Fruit fly (Drosophila melanogaster) whole organism, embryonic: ENCODE measurements around the gene senju.

Experiments used
- BtbVII ChIP-seq: fragments of 200-800 bp; sonication (Bioruptor generic); optimal IDR thresholded peaks from 3 replicates; lab custom pipeline; 2017; ENCODE audit warnings: missing biosample characterization, mild to moderate bottlenecking, missing genetic modification characterization
- Bteb2 ChIP-seq: fragments of 200-800 bp; sonication (Bioruptor generic); optimal IDR thresholded peaks from 2 replicates; lab custom pipeline; 2016; ENCODE audit warnings: missing biosample characterization, missing genetic modification characterization
- CG10147 ChIP-seq: fragments of 200-800 bp; sonication (Bioruptor generic); optimal IDR thresholded peaks from 2 replicates; lab custom pipeline; 2019; ENCODE audit warnings: missing biosample characterization, mild to moderate bottlenecking, missing genetic modification characterization, moderate library complexity
- CG10209 ChIP-seq: fragments of 200-800 bp; sonication (Bioruptor generic); optimal IDR thresholded peaks from 3 replicates; lab custom pipeline; 2017; ENCODE audit warnings: missing biosample characterization, mild to moderate bottlenecking, missing genetic modification characterization, missing genetic modification reagents
- CG10654 ChIP-seq: fragments of 200-800 bp; sonication (Bioruptor generic); optimal IDR thresholded peaks from 2 replicates; lab custom pipeline; 2016; ENCODE audit warnings: missing biosample characterization, missing genetic modification characterization
- CG13624 ChIP-seq: fragments of 200-800 bp; sonication (Bioruptor generic); optimal IDR thresholded peaks from 2 replicates; lab custom pipeline; 2016; ENCODE audit warnings: missing biosample characterization, missing genetic modification characterization
- CG14965 ChIP-seq: fragments of 200-800 bp; sonication (Bioruptor generic); optimal IDR thresholded peaks from 2 replicates; lab custom pipeline; 2016; ENCODE audit warnings: missing biosample characterization, missing genetic modification characterization, borderline replicate concordance
- CG1529 ChIP-seq: fragments of 200-800 bp; sonication (Bioruptor generic); optimal IDR thresholded peaks from 3 replicates; lab custom pipeline; 2018; ENCODE audit warnings: missing biosample characterization, missing genetic modification characterization
- CG15696 ChIP-seq: fragments of 200-800 bp; sonication (Bioruptor generic); optimal IDR thresholded peaks from 2 replicates; lab custom pipeline; 2019; ENCODE audit warnings: missing biosample characterization, mild to moderate bottlenecking, missing genetic modification characterization, moderate library complexity
- CG17612 ChIP-seq: fragments of 200-800 bp; sonication (Bioruptor generic); IDR thresholded peaks from 2 replicates; pipeline ENCODE4 v1.3.6; 2022; ENCODE audit warnings: missing biosample characterization, missing genetic modification characterization
- CG18619 ChIP-seq: fragments of 200-800 bp; sonication (Bioruptor generic); optimal IDR thresholded peaks from 3 replicates; lab custom pipeline; 2017; ENCODE audit warnings: missing biosample characterization, mild to moderate bottlenecking, missing genetic modification characterization
- CG2129 ChIP-seq: fragments of 200-800 bp; sonication (Bioruptor generic); IDR thresholded peaks from 2 replicates; pipeline ENCODE4 v1.3.6; 2022; ENCODE audit warnings: missing biosample characterization, missing genetic modification characterization; ENCODE audit not compliant: partially characterized antibody
- CG30431 ChIP-seq: fragments of 200-800 bp; sonication (Bioruptor generic); optimal IDR thresholded peaks from 2 replicates; lab custom pipeline; 2017; ENCODE audit warnings: missing biosample characterization, missing genetic modification characterization
- CG3995 ChIP-seq: fragments of 200-800 bp; sonication (Bioruptor generic); optimal IDR thresholded peaks from 3 replicates; lab custom pipeline; 2016; ENCODE audit warnings: missing biosample characterization, missing genetic modification characterization
- CG4282 ChIP-seq: fragments of 200-800 bp; sonication (Bioruptor generic); optimal IDR thresholded peaks from 2 replicates; lab custom pipeline; 2016; ENCODE audit warnings: missing biosample characterization, missing genetic modification characterization
- CG5245 ChIP-seq: fragments of 200-800 bp; sonication (Bioruptor generic); optimal IDR thresholded peaks from 3 replicates; lab custom pipeline; 2016; ENCODE audit warnings: missing biosample characterization, missing genetic modification characterization
- CG7556 ChIP-seq: fragments of 200-800 bp; sonication (Bioruptor generic); optimal IDR thresholded peaks from 2 replicates; lab custom pipeline; 2017; ENCODE audit warnings: missing biosample characterization, mild to moderate bottlenecking, missing genetic modification characterization
- CG8089 ChIP-seq: fragments of 200-800 bp; sonication (Bioruptor generic); optimal IDR thresholded peaks from 3 replicates; lab custom pipeline; 2016; ENCODE audit warnings: missing biosample characterization, missing genetic modification characterization
- CG8388 ChIP-seq: fragments of 200-800 bp; sonication (Bioruptor generic); optimal IDR thresholded peaks from 2 replicates; lab custom pipeline; 2019; ENCODE audit warnings: missing biosample characterization, mild to moderate bottlenecking, missing genetic modification characterization, moderate library complexity
- CHES-1-like ChIP-seq: fragments of 200-800 bp; sonication (Bioruptor generic); optimal IDR thresholded peaks from 2 replicates; lab custom pipeline; 2016; ENCODE audit warnings: missing biosample characterization, missing genetic modification characterization
- Dek ChIP-seq: fragments of 200-800 bp; sonication (Bioruptor generic); optimal IDR thresholded peaks from 3 replicates; lab custom pipeline; 2019; ENCODE audit warnings: missing biosample characterization, mild to moderate bottlenecking, missing genetic modification characterization, moderate library complexity
- Dll ChIP-seq: fragments of 200-800 bp; sonication (Bioruptor generic); IDR thresholded peaks from 4 replicates; pipeline ENCODE4 v1.3.6; 2022; ENCODE audit warnings: missing biosample characterization, missing genetic modification characterization; ENCODE audit not compliant: partially characterized antibody
- Doc2 ChIP-seq: fragments of 200-800 bp; sonication (Bioruptor generic); IDR thresholded peaks from 2 replicates; pipeline ENCODE4 v1.3.6; 2022; ENCODE audit warnings: missing biosample characterization, missing genetic modification characterization
- Dref ChIP-seq: fragments of 200-800 bp; sonication (Bioruptor generic); IDR thresholded peaks from 2 replicates; pipeline ENCODE4 v1.3.6; 2022; ENCODE audit warnings: missing biosample characterization, missing genetic modification characterization
- Lim3 ChIP-seq: fragments of 200-800 bp; sonication (Bioruptor generic); IDR thresholded peaks from 2 replicates; pipeline ENCODE4 v1.3.6; 2022; ENCODE audit warnings: missing biosample characterization, missing genetic modification characterization
- MTF-1 ChIP-seq: fragments of 200-800 bp; sonication (Bioruptor generic); optimal IDR thresholded peaks from 2 replicates; lab custom pipeline; 2018; ENCODE audit warnings: missing biosample characterization, mild to moderate bottlenecking, missing genetic modification characterization, borderline replicate concordance
- NC2α ChIP-seq: fragments of 200-800 bp; sonication (Bioruptor generic); optimal IDR thresholded peaks from 2 replicates; lab custom pipeline; 2016; ENCODE audit warnings: missing biosample characterization, missing genetic modification characterization
- Nf-YA ChIP-seq: fragments of 200-800 bp; sonication (Bioruptor generic); IDR thresholded peaks from 2 replicates; pipeline ENCODE4 v1.3.6; 2022; ENCODE audit warnings: missing biosample characterization, missing genetic modification characterization
- Opbp ChIP-seq: fragments of 200-800 bp; sonication (Bioruptor generic); IDR thresholded peaks from 3 replicates; pipeline ENCODE4 v1.3.6; 2022; ENCODE audit warnings: missing biosample characterization, missing genetic modification characterization; ENCODE audit not compliant: partially characterized antibody
- Scr ChIP-seq: fragments of 200-800 bp; sonication (Bioruptor generic); IDR thresholded peaks from 2 replicates; pipeline ENCODE4 v1.3.6; 2022; ENCODE audit warnings: missing biosample characterization, missing genetic modification characterization; ENCODE audit not compliant: partially characterized antibody
- Side ChIP-seq: fragments of 200-800 bp; sonication (Bioruptor generic); optimal IDR thresholded peaks from 2 replicates; lab custom pipeline; 2016; ENCODE audit warnings: missing biosample characterization, missing genetic modification characterization
- Sox100B ChIP-seq: fragments of 200-800 bp; sonication (Bioruptor generic); optimal IDR thresholded peaks from 3 replicates; lab custom pipeline; 2018; ENCODE audit warnings: missing biosample characterization, mild to moderate bottlenecking, missing genetic modification characterization
- Ssrp ChIP-seq: fragments of 200-800 bp; sonication (Bioruptor generic); optimal IDR thresholded peaks from 2 replicates; lab custom pipeline; 2018; ENCODE audit warnings: missing biosample characterization, mild to moderate bottlenecking, missing genetic modification characterization, moderate library complexity
- ap ChIP-seq: fragments of 200-800 bp; sonication (Bioruptor generic); IDR thresholded peaks from 2 replicates; pipeline ENCODE4 v1.3.6; 2022; ENCODE audit warnings: missing biosample characterization, missing genetic modification characterization
- bab2 ChIP-seq: fragments of 200-800 bp; sonication (Bioruptor generic); optimal IDR thresholded peaks from 2 replicates; lab custom pipeline; 2016; ENCODE audit warnings: missing biosample characterization, missing genetic modification characterization
- crc ChIP-seq: fragments of 200-800 bp; sonication (Bioruptor generic); optimal IDR thresholded peaks from 2 replicates; lab custom pipeline; 2016; ENCODE audit warnings: missing biosample characterization, missing genetic modification characterization
- dmrt11E ChIP-seq: fragments of 200-800 bp; sonication (Bioruptor generic); optimal IDR thresholded peaks from 3 replicates; lab custom pipeline; 2018; ENCODE audit warnings: missing biosample characterization, mild to moderate bottlenecking, missing genetic modification characterization, moderate library complexity
- en ChIP-seq: fragments of 200-800 bp; sonication (Bioruptor generic); optimal IDR thresholded peaks from 2 replicates; lab custom pipeline; 2016; ENCODE audit warnings: missing biosample characterization, missing genetic modification characterization
- fu2 ChIP-seq: fragments of 200-800 bp; sonication (Bioruptor generic); optimal IDR thresholded peaks from 2 replicates; lab custom pipeline; 2016; ENCODE audit warnings: missing biosample characterization, missing genetic modification characterization
- h ChIP-seq: fragments of >200 bp; optimal IDR thresholded peaks from 2 replicates; lab custom pipeline; 2017
- jumu ChIP-seq: fragments of 200-800 bp; sonication (Bioruptor generic); optimal IDR thresholded peaks from 3 replicates; lab custom pipeline; 2016; ENCODE audit warnings: missing biosample characterization, missing genetic modification characterization
- kni ChIP-seq: fragments of 200-800 bp; sonication (Bioruptor generic); optimal IDR thresholded peaks from 3 replicates; lab custom pipeline; 2017; ENCODE audit warnings: mild to moderate bottlenecking, missing biosample characterization, missing genetic modification reagents, missing genetic modification characterization
- nerfin-1 ChIP-seq: fragments of 200-800 bp; sonication (Bioruptor generic); optimal IDR thresholded peaks from 3 replicates; lab custom pipeline; 2019; ENCODE audit warnings: missing biosample characterization, mild to moderate bottlenecking, missing genetic modification characterization, moderate library complexity
- oc ChIP-seq: fragments of 200-800 bp; sonication (Bioruptor generic); optimal IDR thresholded peaks from 2 replicates; lab custom pipeline; 2018; ENCODE audit warnings: missing biosample characterization, mild to moderate bottlenecking, missing genetic modification characterization, moderate library complexity
- repo ChIP-seq: fragments of 200-800 bp; sonication (Bioruptor generic); optimal IDR thresholded peaks from 2 replicates; lab custom pipeline; 2016; ENCODE audit warnings: missing biosample characterization, missing genetic modification characterization
- sens-2 ChIP-seq: fragments of 200-800 bp; sonication (Bioruptor generic); IDR thresholded peaks from 2 replicates; pipeline ENCODE4 v1.3.6; 2022; ENCODE audit warnings: missing biosample characterization, missing genetic modification characterization
- sim ChIP-seq: fragments of 200-800 bp; sonication (Bioruptor generic); IDR thresholded peaks from 2 replicates; pipeline ENCODE4 v1.3.6; 2022; ENCODE audit warnings: missing biosample characterization, missing genetic modification characterization
- slbo ChIP-seq: fragments of 200-800 bp; sonication (Bioruptor generic); IDR thresholded peaks from 2 replicates; pipeline ENCODE4 v1.3.6; 2022; ENCODE audit warnings: missing biosample characterization, missing genetic modification characterization
- tgo ChIP-seq: fragments of 200-800 bp; sonication (Bioruptor generic); IDR thresholded peaks from 3 replicates; pipeline ENCODE4 v1.3.6; 2022; ENCODE audit warnings: missing biosample characterization, missing genetic modification characterization

senju gene

DNA sequence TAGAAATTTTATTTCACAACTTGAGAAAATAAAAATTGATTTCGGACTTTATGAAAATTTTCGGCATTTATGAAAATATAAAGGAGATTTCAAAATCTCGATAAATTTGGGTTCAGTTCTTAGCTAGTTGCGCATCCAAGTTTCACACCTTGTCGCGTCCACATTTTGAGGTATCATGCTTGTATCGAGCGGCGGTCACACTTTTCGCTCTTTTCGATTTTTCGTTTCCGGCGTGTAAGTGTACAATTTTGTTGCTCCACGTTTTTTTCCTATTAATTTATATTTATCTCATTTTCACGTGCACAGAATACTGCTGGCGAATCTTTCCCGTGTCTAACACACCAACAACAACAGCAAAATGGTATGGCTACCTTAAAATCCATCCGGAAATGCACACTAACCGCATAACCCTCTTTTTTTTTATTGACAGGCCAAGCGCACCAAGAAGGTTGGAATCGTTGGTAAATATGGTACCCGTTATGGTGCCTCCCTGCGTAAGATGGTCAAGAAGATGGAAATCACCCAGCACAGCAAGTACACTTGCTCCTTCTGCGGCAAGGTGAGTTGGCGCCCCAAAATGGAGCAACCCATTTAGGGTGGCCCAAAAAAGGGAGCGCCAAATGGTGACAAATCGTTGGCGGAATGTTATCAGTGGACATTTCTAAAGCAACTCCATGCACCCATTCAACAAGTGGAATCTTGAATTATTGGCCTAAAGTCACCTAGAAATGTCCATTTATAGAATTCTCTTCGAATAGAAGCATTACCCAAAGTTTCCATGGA lies 18.3 kb downstream of the senju start, which contains the start of gene RpL37A (continued):
- TF ChIP-seq jumu (GFP tag; lab: Kevin White, UChicago) (peak; percentile 0), CG30431 (GFP tag; lab: Kevin White, UChicago) (peak; percentile 63), repo (GFP tag; lab: Kevin White, UChicago) (peak; percentile 86), Doc2 (GFP tag; lab: Robert Waterston, UW) (no peak), Sox100B (GFP tag; lab: Kevin White, UChicago) (peak; percentile 80), CG7556 (peak; percentile 60), Dek (tag; lab: Kevin White, UChicago) (peak; percentile 58), Dll (GFP tag; lab: Robert Waterston, UW) (no peak), CHES-1-like (GFP tag; lab: Kevin White, UChicago) (peak; percentile 76), CG15696 (tag; lab: Kevin White, UChicago) (peak; percentile 28), MTF-1 (peak; percentile 94), tgo (GFP tag; lab: Robert Waterston, UW) (peak; percentile 53; the same call in 2 of the 3 replicates), Dref (GFP tag; lab: Robert Waterston, UW) (peak; percentile 76), Scr (GFP tag; lab: Robert Waterston, UW) (peak; percentile 37; the same call in 1 of the 2 replicates), Lim3 (GFP tag; lab: Robert Waterston, UW) (no peak), ap (GFP tag; lab: Robert Waterston, UW) (peak; percentile 34), h (lab: Kevin White, UChicago) (no peak), CG10147 (GFP tag; lab: Kevin White, UChicago) (peak; percentile 67), slbo (GFP tag; lab: Robert Waterston, UW) (peak; percentile 61), en (GFP tag; lab: Kevin White, UChicago) (peak; percentile 47), NC2α (peak; percentile 73), CG8089 (GFP tag; lab: Kevin White, UChicago) (peak; percentile 71), CG1529 (GFP tag; lab: Kevin White, UChicago) (peak; percentile 39), CG17612 (GFP tag; lab: Robert Waterston, UW) (no peak; the same call in 1 of the 2 replicates), Ssrp (tag; lab: Kevin White, UChicago) (peak; percentile 55), CG3995 (GFP tag; lab: Kevin White, UChicago) (peak; percentile 64), Nf-YA (GFP tag; lab: Robert Waterston, UW) (peak; percentile 60), oc (tag; lab: Kevin White, UChicago) (no peak), bab2 (peak; percentile 23), Opbp (GFP tag; lab: Robert Waterston, UW) (peak; percentile 48; the same call in 1 of the 3 replicates), sim (GFP tag; lab: Robert Waterston, UW) (peak; percentile 55), nerfin-1 (tag; lab: Kevin White, UChicago) (peak; percentile 79), kni (GFP tag; lab: Kevin White, UChicago) (peak; percentile 85), dmrt11E (tag; lab: Kevin White, UChicago) (peak; percentile 57), fu2 (GFP tag; lab: Kevin White, UChicago) (peak; percentile 62), BtbVII (GFP tag; lab: Kevin White, UChicago) (peak; percentile 78), CG8388 (peak; percentile 49), Side (GFP tag; lab: Kevin White, UChicago) (peak; percentile 87), CG13624 (GFP tag; lab: Kevin White, UChicago) (peak; percentile 89), CG14965 (peak; percentile 68), CG4282 (GFP tag; lab: Kevin White, UChicago) (peak; percentile 63), CG2129 (GFP tag; lab: Robert Waterston, UW) (no peak), sens-2 (GFP tag; lab: Robert Waterston, UW) (peak; percentile 73), crc (peak; percentile 77), CG10654 (GFP tag; lab: Kevin White, UChicago) (peak; percentile 76), CG10209 (GFP tag; lab: Kevin White, UChicago) (peak; percentile 81), Bteb2 (GFP tag; lab: Kevin White, UChicago) (peak; percentile 80), CG18619 (GFP tag; lab: Kevin White, UChicago) (peak; percentile 81), CG5245 (GFP tag; lab: Kevin White, UChicago) (peak; percentile 73)
